Fruit fly (Drosophila melanogaster): ENCODE measurements around the gene CG3106.

DNA sequence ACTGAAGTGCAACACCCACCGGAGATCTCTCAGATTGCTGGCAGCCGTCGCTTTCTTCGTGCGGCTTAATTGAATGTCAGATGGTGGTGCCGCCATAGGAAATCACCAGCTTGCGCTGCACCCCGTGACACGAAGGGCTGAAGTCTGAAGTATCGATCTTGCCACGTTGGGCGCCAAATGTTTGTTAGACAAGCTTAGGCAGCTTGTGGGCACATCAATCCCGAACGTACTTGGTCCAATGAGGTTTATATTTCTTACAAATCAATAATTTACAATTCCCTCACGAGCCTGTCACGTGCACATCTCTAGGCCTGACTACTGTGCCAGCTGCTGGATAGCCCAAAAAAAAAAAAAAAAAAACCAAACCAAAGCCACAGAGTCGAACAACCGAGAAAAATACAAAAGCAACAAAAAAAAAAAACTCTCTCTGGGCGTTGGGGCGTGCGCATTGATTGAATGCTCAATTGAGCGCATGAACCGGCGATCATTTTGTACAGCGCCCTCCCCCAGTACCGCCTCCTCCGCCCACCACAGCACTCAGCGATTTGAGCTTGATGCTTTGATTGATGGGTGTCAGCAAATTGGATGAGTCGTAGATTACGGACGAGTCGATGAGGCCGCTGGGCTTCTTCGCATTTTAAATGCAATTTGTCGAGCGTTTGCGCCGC, 45.3 kb upstream of the CG3106 start:
- TF ChIP-seq CG6808 (GFP tag; optimal IDR thresholded peaks at IDR 0.05) (no peak), CG11902 (GFP tag; optimal IDR thresholded peaks at IDR 0.05) (no peak), svp (GFP tag) (no peak), Hr39 (GFP tag; optimal IDR thresholded peaks at IDR 0.05) (no peak), Hr38 (GFP tag; optimal IDR thresholded peaks at IDR 0.05) (no peak), fd85E (GFP tag; optimal IDR thresholded peaks at IDR 0.05) (no peak), esn (GFP tag; optimal IDR thresholded peaks at IDR 0.05) (no peak), OdsH (GFP tag; optimal IDR thresholded peaks at IDR 0.05) (no peak), Sox102F (GFP tag; optimal IDR thresholded peaks at IDR 0.05) (no peak)
